Worm (Caenorhabditis elegans) whole organism, L1 larva: ENCODE measurements around the gene F22F4.4.

ENCODE experiments used
- C16A3.4 ChIP-seq: fragments of 150-350 bp; optimal IDR thresholded peaks from 2 replicates; lab custom pipeline; 2014; ENCODE audit warnings: missing biosample characterization, missing genetic modification characterization
- C34B4.2 ChIP-seq: sonication (generic microtip); optimal IDR thresholded peaks from 2 replicates; lab custom pipeline; 2017; ENCODE audit warnings: mild to moderate bottlenecking, missing genetic modification characterization, missing compliant biosample characterization
- Y116A8C.19 ChIP-seq: sonication (generic microtip); optimal IDR thresholded peaks from 2 replicates; lab custom pipeline; 2016; ENCODE audit warnings: missing compliant biosample characterization, missing genetic modification characterization, borderline replicate concordance
- aha-1 ChIP-seq: fragments of 150-350 bp; optimal IDR thresholded peaks from 2 replicates; lab custom pipeline; 2014; ENCODE audit warnings: missing biosample characterization, missing genetic modification characterization
- ceh-63 ChIP-seq: fragments of 200-800 bp; sonication (Bioruptor generic); optimal IDR thresholded peaks from 2 replicates; lab custom pipeline; 2018; ENCODE audit warnings: mild to moderate bottlenecking, missing genetic modification characterization, missing compliant biosample characterization
- ceh-82 ChIP-seq, 3 experiments: fragments of 150-350 bp in 1 of 3; sonication (generic microtip) in 2 of 3; optimal IDR thresholded peaks; 2 replicates each; lab custom pipeline; 2014 to 2017; ENCODE audit warnings: missing biosample characterization in 3 of 3, missing genetic modification characterization in 3 of 3
- ceh-88 ChIP-seq: fragments of 200-800 bp; sonication (Bioruptor generic); IDR thresholded peaks from 2 replicates; pipeline ENCODE4 v1.3.6; 2022; ENCODE audit warnings: missing genetic modification characterization, missing compliant biosample characterization
- ceh-90 ChIP-seq: sonication (generic microtip); optimal IDR thresholded peaks from 2 replicates; lab custom pipeline; 2016; ENCODE audit warnings: missing genetic modification characterization, missing compliant biosample characterization
- ces-1 ChIP-seq: fragments of 150-350 bp; optimal IDR thresholded peaks from 2 replicates; lab custom pipeline; 2014; ENCODE audit warnings: missing biosample characterization, missing genetic modification reagents, missing genetic modification characterization
- dpl-1 ChIP-seq, 3 experiments: fragments of 150-350 bp in 2 of 3; sonication (generic microtip) in 1 of 3; optimal IDR thresholded peaks; 2 replicates each; lab custom pipeline; 2014 to 2017; ENCODE audit warnings: missing biosample characterization in 3 of 3, missing genetic modification characterization in 3 of 3, missing genetic modification reagents in 3 of 3
- efl-1 ChIP-seq, 4 experiments: fragments of 150-350 bp; optimal IDR thresholded peaks in 3 of 4; peaks in 1 of 4; 1 replicate in 1 of 4; 2 replicates in 3 of 4; lab custom pipeline; 2014; ENCODE audit warnings: missing biosample characterization in 2 of 4, missing genetic modification characterization in 2 of 4, missing genetic modification reagents in 2 of 4
- efl-3 ChIP-seq: fragments of 200-800 bp; sonication (Bioruptor generic); optimal IDR thresholded peaks from 2 replicates; lab custom pipeline; 2018; ENCODE audit warnings: mild to moderate bottlenecking, missing genetic modification characterization, missing compliant biosample characterization
- fkh-10 ChIP-seq: sonication (generic microtip); optimal IDR thresholded peaks from 2 replicates; lab custom pipeline; 2017; ENCODE audit warnings: missing biosample characterization, missing genetic modification reagents, missing genetic modification characterization
- fkh-4 ChIP-seq: sonication (generic microtip); optimal IDR thresholded peaks from 2 replicates; lab custom pipeline; 2016; ENCODE audit warnings: missing compliant biosample characterization, missing genetic modification characterization, borderline replicate concordance
- grh-1 ChIP-seq: fragments of 200-800 bp; sonication (Bioruptor generic); IDR thresholded peaks from 2 replicates; pipeline ENCODE4 v1.3.6; 2022; ENCODE audit warnings: missing genetic modification reagents, missing genetic modification characterization, missing compliant biosample characterization
- hlh-17 ChIP-seq: fragments of 200-800 bp; sonication (Bioruptor generic); optimal IDR thresholded peaks from 2 replicates; lab custom pipeline; 2018; ENCODE audit warnings: missing genetic modification characterization, mild to moderate bottlenecking, missing compliant biosample characterization, moderate library complexity, borderline replicate concordance
- irx-1 ChIP-seq: sonication (generic microtip); optimal IDR thresholded peaks from 2 replicates; lab custom pipeline; 2016; ENCODE audit warnings: missing genetic modification characterization, missing compliant biosample characterization
- isw-1 ChIP-seq: fragments of 200-800 bp; sonication (Bioruptor generic); IDR thresholded peaks from 2 replicates; pipeline ENCODE4 v1.3.6; 2022; ENCODE audit warnings: missing genetic modification characterization, missing compliant biosample characterization
- lin-13 ChIP-seq: fragments of 150-350 bp; optimal IDR thresholded peaks from 2 replicates; lab custom pipeline; 2014; ENCODE audit warnings: missing biosample characterization, missing genetic modification reagents, missing genetic modification characterization
- lin-14 ChIP-seq: fragments of 200-800 bp; sonication (Bioruptor generic); optimal IDR thresholded peaks from 2 replicates; lab custom pipeline; 2018; ENCODE audit warnings: mild to moderate bottlenecking, missing genetic modification characterization, moderate library complexity, missing compliant biosample characterization
- lin-35 ChIP-seq, 2 experiments: fragments of 150-350 bp; optimal IDR thresholded peaks; 2 replicates each; lab custom pipeline; 2014; ENCODE audit warnings: missing biosample characterization in 2 of 2, missing genetic modification characterization in 2 of 2, missing genetic modification reagents in 2 of 2
- lir-3 ChIP-seq: sonication (generic microtip); optimal IDR thresholded peaks from 2 replicates; lab custom pipeline; 2016; ENCODE audit warnings: mild to moderate bottlenecking, missing genetic modification characterization, moderate library complexity, missing compliant biosample characterization; ENCODE audit not compliant: poor library complexity
- lsy-2 ChIP-seq, 2 experiments: fragments of 150-350 bp; optimal IDR thresholded peaks; 2 replicates each; lab custom pipeline; 2014; ENCODE audit warnings: missing biosample characterization in 2 of 2, missing genetic modification characterization in 2 of 2
- mdl-1 ChIP-seq, 2 experiments: fragments of 150-350 bp; optimal IDR thresholded peaks; 2 replicates each; lab custom pipeline; 2014 to 2017; ENCODE audit warnings: missing biosample characterization in 2 of 2, missing genetic modification characterization in 2 of 2, inconsistent platforms in 1 of 2
- mep-1 ChIP-seq: fragments of 150-350 bp; optimal IDR thresholded peaks from 2 replicates; lab custom pipeline; 2014; ENCODE audit warnings: missing biosample characterization, missing genetic modification characterization
- nhr-28 ChIP-seq: fragments of 150-350 bp; optimal IDR thresholded peaks from 2 replicates; lab custom pipeline; 2014; ENCODE audit warnings: missing biosample characterization, missing genetic modification characterization
- nhr-47 ChIP-seq: sonication (generic microtip); optimal IDR thresholded peaks from 2 replicates; lab custom pipeline; 2016; ENCODE audit warnings: mild to moderate bottlenecking, missing genetic modification characterization, moderate library complexity, missing compliant biosample characterization
- nhr-71 ChIP-seq: sonication (generic microtip); optimal IDR thresholded peaks from 2 replicates; lab custom pipeline; 2016; ENCODE audit warnings: mild to moderate bottlenecking, missing genetic modification characterization, moderate library complexity, missing compliant biosample characterization
- nhr-76 ChIP-seq: sonication (generic microtip); optimal IDR thresholded peaks from 2 replicates; lab custom pipeline; 2017; ENCODE audit warnings: missing biosample characterization, missing genetic modification characterization
- nhr-77 ChIP-seq: fragments of 150-350 bp; optimal IDR thresholded peaks from 2 replicates; lab custom pipeline; 2014; ENCODE audit warnings: missing biosample characterization, missing genetic modification characterization
- nhr-84 ChIP-seq: sonication (generic microtip); optimal IDR thresholded peaks from 2 replicates; lab custom pipeline; 2017; ENCODE audit warnings: missing biosample characterization, missing genetic modification characterization
- nhr-90 ChIP-seq: sonication (generic microtip); optimal IDR thresholded peaks from 2 replicates; lab custom pipeline; 2016; ENCODE audit warnings: mild to moderate bottlenecking, missing genetic modification characterization, missing compliant biosample characterization; ENCODE audit not compliant: poor library complexity
- pag-3 ChIP-seq: sonication (generic microtip); optimal IDR thresholded peaks from 2 replicates; lab custom pipeline; 2017; ENCODE audit warnings: missing genetic modification characterization, mild to moderate bottlenecking, missing compliant biosample characterization, antibody characterized with exemption, borderline replicate concordance; ENCODE audit not compliant: insufficient read depth
- rnt-1 ChIP-seq: sonication (generic microtip); optimal IDR thresholded peaks from 2 replicates; lab custom pipeline; 2016; ENCODE audit warnings: mild to moderate bottlenecking, missing genetic modification characterization, moderate library complexity, missing compliant biosample characterization
- snu-23 ChIP-seq: sonication (generic microtip); optimal IDR thresholded peaks from 2 replicates; lab custom pipeline; 2016; ENCODE audit warnings: missing genetic modification characterization, missing compliant biosample characterization
- sox-4 ChIP-seq: sonication (generic microtip); optimal IDR thresholded peaks from 2 replicates; lab custom pipeline; 2016; ENCODE audit warnings: missing genetic modification characterization, missing compliant biosample characterization
- sptf-1 ChIP-seq: fragments of 150-350 bp; optimal IDR thresholded peaks from 2 replicates; lab custom pipeline; 2014; ENCODE audit warnings: missing biosample characterization, missing genetic modification characterization
- sup-37 ChIP-seq: fragments of 200-800 bp; sonication (Bioruptor generic); optimal IDR thresholded peaks from 2 replicates; lab custom pipeline; 2018; ENCODE audit warnings: mild to moderate bottlenecking, missing genetic modification characterization, missing compliant biosample characterization
- tbx-2 ChIP-seq: sonication (generic microtip); optimal IDR thresholded peaks from 2 replicates; lab custom pipeline; 2016; ENCODE audit warnings: missing genetic modification characterization, missing compliant biosample characterization
- unc-30 ChIP-seq: sonication (generic microtip); optimal IDR thresholded peaks from 2 replicates; lab custom pipeline; 2017; ENCODE audit warnings: missing biosample characterization, missing genetic modification characterization
- unc-62 ChIP-seq: fragments of 150-350 bp; optimal IDR thresholded peaks from 2 replicates; lab custom pipeline; 2014; ENCODE audit warnings: missing biosample characterization, missing genetic modification reagents, missing genetic modification characterization
- unc-86 ChIP-seq: sonication (generic microtip); optimal IDR thresholded peaks from 2 replicates; lab custom pipeline; 2016; ENCODE audit warnings: missing genetic modification characterization, missing compliant biosample characterization
- unc-98 ChIP-seq: fragments of 200-800 bp; sonication (Bioruptor generic); IDR thresholded peaks from 2 replicates; pipeline ENCODE4 v1.3.6; 2022; ENCODE audit warnings: missing genetic modification characterization, missing compliant biosample characterization
- vab-15 ChIP-seq: sonication (generic microtip); optimal IDR thresholded peaks from 2 replicates; lab custom pipeline; 2017; ENCODE audit warnings: missing genotype, mild to moderate bottlenecking, missing genetic modification characterization, missing compliant biosample characterization
- xbp-1 ChIP-seq: sonication (generic microtip); optimal IDR thresholded peaks from 2 replicates; lab custom pipeline; 2016; ENCODE audit warnings: missing genetic modification characterization, missing compliant biosample characterization
- zip-4 ChIP-seq: fragments of 200-800 bp; sonication (Bioruptor generic); optimal IDR thresholded peaks from 2 replicates; lab custom pipeline; 2018; ENCODE audit warnings: mild to moderate bottlenecking, missing genetic modification characterization, moderate library complexity, missing compliant biosample characterization
- ztf-11 ChIP-seq, 2 experiments: sonication (generic microtip); optimal IDR thresholded peaks; 2 replicates each; lab custom pipeline; 2016 to 2017; ENCODE audit warnings: missing genetic modification characterization in 2 of 2, missing biosample characterization in 1 of 2, missing compliant biosample characterization in 1 of 2
- ztf-4 ChIP-seq: fragments of 150-350 bp; optimal IDR thresholded peaks from 2 replicates; lab custom pipeline; 2014; ENCODE audit warnings: missing biosample characterization, missing genetic modification characterization

Gene F22F4.4

ce11 chrX:5984581-5985039 is 16.7 kb downstream of the F22F4.4 start, which contains the start of gene klp-13 (continued):
- TF ChIP-seq pag-3 = no peak
- TF ChIP-seq snu-23 (GFP tag; lab: Kevin White, UChicago) = peak; percentile 93
- no peak for TF ChIP-seq unc-62
- no peak for TF ChIP-seq sptf-1
- TF ChIP-seq vab-15 (tag; lab: Kevin White, UChicago) = peak; percentile 47
- TF ChIP-seq nhr-28 (tag; lab: Kevin White, UChicago) = no peak
- peak; percentile 89 to 93 (median 90) for TF ChIP-seq dpl-1 (GFP tag; optimal IDR thresholded peaks at IDR 0.05; lab: Kevin White, UChicago)
- TF ChIP-seq efl-1 (optimal IDR thresholded peaks at IDR 0.05; lab: Kevin White, UChicago) = peak; percentile 67 to 92
- TF ChIP-seq efl-1 (GFP tag; optimal IDR thresholded peaks at IDR 0.05 in 1 of 2; lab: Kevin White, UChicago) = peak; percentile 94 to 99
- TF ChIP-seq mep-1 = peak; percentile 85
- no peak for TF ChIP-seq hlh-17 (GFP tag; lab: Kevin White, UChicago)
- peak; percentile 92 for TF ChIP-seq xbp-1 (tag; lab: Kevin White, UChicago)
- TF ChIP-seq lin-13 (GFP tag; lab: Kevin White, UChicago) = peak; percentile 85
- TF ChIP-seq nhr-90 = peak; percentile 63
- TF ChIP-seq ceh-63 = no peak
- TF ChIP-seq nhr-77 (tag; lab: Kevin White, UChicago) = peak; percentile 89
- peak; percentile 55; the same call in 1 of the 2 replicates for TF ChIP-seq isw-1 (GFP tag; lab: Robert Waterston, UW)
- peak; percentile 77 to 94 for TF ChIP-seq lsy-2 (tag; optimal IDR thresholded peaks at IDR 0.05; lab: Kevin White, UChicago)
- no peak for TF ChIP-seq grh-1 (GFP tag; lab: Robert Waterston, UW)
- TF ChIP-seq unc-98 (GFP tag; lab: Robert Waterston, UW) = no peak
- TF ChIP-seq nhr-76 (tag; lab: Kevin White, UChicago) = no peak
- TF ChIP-seq fkh-4 = no peak
- peak; percentile 74 for TF ChIP-seq irx-1 (tag; lab: Kevin White, UChicago)
- no peak for TF ChIP-seq ceh-90 (tag; lab: Kevin White, UChicago)
- peak; percentile 76 for TF ChIP-seq unc-86 (tag; lab: Kevin White, UChicago)
- TF ChIP-seq efl-3 (GFP tag; lab: Kevin White, UChicago) = no peak
- TF ChIP-seq mdl-1 (tag; optimal IDR thresholded peaks at IDR 0.05; lab: Kevin White, UChicago) = peak in 1 of 2 experiments; percentile 86
- TF ChIP-seq unc-30 (tag; lab: Kevin White, UChicago) = no peak
- no peak for TF ChIP-seq zip-4 (GFP tag; lab: Kevin White, UChicago)
- no peak for TF ChIP-seq ces-1 (GFP tag; lab: Kevin White, UChicago)
- peak; percentile 64 for TF ChIP-seq lir-3

ce11 chrX:5983267-5983666 is 18.1 kb downstream of the F22F4.4 start:
- TF ChIP-seq fkh-10 (GFP tag; lab: Kevin White, UChicago) = peak; percentile 82
- TF ChIP-seq sox-4 (tag; lab: Kevin White, UChicago) = no peak
- TF ChIP-seq vab-15 (tag; lab: Kevin White, UChicago) = no peak

ce11 chrX:5982799-5983198 is 18.5 kb downstream of the F22F4.4 start:
- TF ChIP-seq ztf-4 (tag; lab: Kevin White, UChicago) (no peak), nhr-76 (tag; lab: Kevin White, UChicago) (no peak), lsy-2 (tag; optimal IDR thresholded peaks at IDR 0.05; lab: Kevin White, UChicago) (peak; percentile 11 to 15), grh-1 (GFP tag; lab: Robert Waterston, UW) (no peak), ceh-82 (tag; optimal IDR thresholded peaks at IDR 0.05; lab: Kevin White, UChicago) (peak in 1 of 3 experiments; percentile 29), aha-1 (tag; lab: Kevin White, UChicago) (no peak), snu-23 (GFP tag; lab: Kevin White, UChicago) (peak; percentile 15), C16A3.4 (tag; lab: Kevin White, UChicago) (no peak), nhr-71 (peak; percentile 44), C34B4.2 (tag; lab: Kevin White, UChicago) (no peak), ztf-11 (tag; optimal IDR thresholded peaks at IDR 0.05; lab: Kevin White, UChicago) (no peak), fkh-4 (no peak), fkh-10 (GFP tag; lab: Kevin White, UChicago) (no peak), Y116A8C.19 (tag; lab: Kevin White, UChicago) (no peak), xbp-1 (tag; lab: Kevin White, UChicago) (peak; percentile 5), unc-86 (tag; lab: Kevin White, UChicago) (no peak), sup-37 (GFP tag; lab: Kevin White, UChicago) (no peak), lin-35 (GFP tag; optimal IDR thresholded peaks at IDR 0.05; lab: Kevin White, UChicago) (no peak), nhr-47 (tag; lab: Kevin White, UChicago) (peak; percentile 34), ceh-88 (GFP tag; lab: Robert Waterston, UW) (no peak), lin-14 (GFP tag; lab: Kevin White, UChicago) (peak; percentile 87), rnt-1 (tag; lab: Kevin White, UChicago) (peak; percentile 21), tbx-2 (tag; lab: Kevin White, UChicago) (peak; percentile 19), mep-1 (no peak), nhr-84 (tag; lab: Kevin White, UChicago) (no peak)
